Worm (Caenorhabditis elegans) whole organism, early embryonic: ENCODE results near the gene set-6.

ENCODE experiments used
- B0310.2 ChIP-seq: sonication (generic microtip); optimal IDR thresholded peaks from 2 replicates; lab custom pipeline; 2016; ENCODE audit warnings: mild to moderate bottlenecking, missing genetic modification characterization, missing compliant biosample characterization
- F13C5.2 ChIP-seq: sonication (generic microtip); optimal IDR thresholded peaks from 2 replicates; lab custom pipeline; 2017; ENCODE audit warnings: mild to moderate bottlenecking, missing genetic modification characterization, inconsistent platforms, missing compliant biosample characterization
- aly-1 ChIP-seq: sonication (generic microtip); optimal IDR thresholded peaks from 2 replicates; lab custom pipeline; 2016; ENCODE audit warnings: missing genetic modification characterization, missing compliant biosample characterization
- ama-1 ChIP-seq: fragments of 150-350 bp; optimal IDR thresholded peaks from 2 replicates; lab custom pipeline; 2014
- ceh-13 ChIP-seq: fragments of 200-800 bp; sonication (Bioruptor generic); optimal IDR thresholded peaks from 2 replicates; lab custom pipeline; 2018; ENCODE audit warnings: mild to moderate bottlenecking, missing genetic modification characterization, missing compliant biosample characterization
- ceh-36 ChIP-seq: sonication (generic microtip); optimal IDR thresholded peaks from 2 replicates; lab custom pipeline; 2016; ENCODE audit warnings: missing genetic modification characterization, inconsistent platforms, missing compliant biosample characterization
- ets-7 ChIP-seq: sonication (generic microtip); optimal IDR thresholded peaks from 2 replicates; lab custom pipeline; 2016; ENCODE audit warnings: missing genotype, missing genetic modification characterization, missing compliant biosample characterization
- flt-1 ChIP-seq: fragments of 200-800 bp; sonication (Bioruptor generic); IDR thresholded peaks from 2 replicates; pipeline ENCODE4 v1.3.6; 2022; ENCODE audit warnings: missing genetic modification characterization, missing compliant biosample characterization
- hmbx-1 ChIP-seq: sonication (generic microtip); optimal IDR thresholded peaks from 2 replicates; lab custom pipeline; 2016; ENCODE audit warnings: mild to moderate bottlenecking, missing genetic modification characterization, missing compliant biosample characterization
- hmg-4 ChIP-seq: fragments of 200-800 bp; sonication (Bioruptor generic); optimal IDR thresholded peaks from 2 replicates; lab custom pipeline; 2018; ENCODE audit warnings: mild to moderate bottlenecking, missing genetic modification characterization, missing compliant biosample characterization
- hnd-1 ChIP-seq: sonication (generic microtip); optimal IDR thresholded peaks from 2 replicates; lab custom pipeline; 2016; ENCODE audit warnings: missing genetic modification characterization, missing compliant biosample characterization
- pes-1 ChIP-seq: fragments of 200-800 bp; sonication (Bioruptor generic); IDR thresholded peaks from 2 replicates; pipeline ENCODE4 v1.3.6; 2022; ENCODE audit warnings: missing genetic modification reagents, missing genetic modification characterization, missing compliant biosample characterization
- scrt-1 ChIP-seq: fragments of 200-800 bp; sonication (Bioruptor generic); IDR thresholded peaks from 2 replicates; pipeline ENCODE4 v1.3.6; 2022; ENCODE audit warnings: missing genetic modification characterization, missing compliant biosample characterization
- sea-1 ChIP-seq: fragments of 200-800 bp; sonication (Bioruptor generic); conservative IDR thresholded peaks from 2 replicates; pipeline ENCODE4 v1.3.6; 2022; ENCODE audit warnings: missing genetic modification characterization, missing compliant biosample characterization
- tbx-11 ChIP-seq: fragments of 200-800 bp; sonication (Bioruptor generic); IDR thresholded peaks from 2 replicates; pipeline ENCODE4 v1.3.6; 2022; ENCODE audit warnings: missing genetic modification characterization, missing compliant biosample characterization
- tbx-37 ChIP-seq: fragments of 200-800 bp; sonication (Bioruptor generic); conservative IDR thresholded peaks from 2 replicates; pipeline ENCODE4 v1.3.6; 2022; ENCODE audit warnings: missing genetic modification reagents, missing genetic modification characterization, missing compliant biosample characterization
- tra-4 ChIP-seq: sonication (generic microtip); optimal IDR thresholded peaks from 2 replicates; lab custom pipeline; 2017; ENCODE audit warnings: missing genetic modification characterization, missing compliant biosample characterization

Gene set-6

DNA sequence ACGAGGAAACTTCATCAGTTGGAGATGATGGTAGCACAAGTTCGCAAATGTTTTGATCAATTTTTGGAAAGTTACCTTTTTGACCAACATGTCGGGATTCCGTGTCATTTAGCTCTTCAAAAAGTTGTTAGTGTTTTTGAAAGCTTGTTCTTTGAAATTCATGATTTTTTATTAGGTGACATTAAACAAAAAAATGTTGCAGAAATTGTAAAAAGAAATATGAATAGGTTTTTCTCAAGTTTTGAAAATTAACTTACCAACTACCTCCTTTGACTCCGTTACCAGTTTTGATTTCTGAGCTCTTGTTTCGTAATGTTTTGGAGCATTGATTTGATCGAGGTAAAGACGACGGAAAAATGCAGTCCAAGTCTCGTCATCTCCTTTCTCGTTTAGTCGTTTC, 22.4 kb downstream of the set-6 start:
- TF ChIP-seq tra-4 (tag; lab: Kevin White, UChicago) (no peak), flt-1 (GFP tag; lab: Robert Waterston, UW) (no peak), aly-1 (no peak), hnd-1 (tag; lab: Kevin White, UChicago) (no peak), sea-1 (GFP tag; lab: Robert Waterston, UW) (no peak), tbx-11 (GFP tag; lab: Robert Waterston, UW) (no peak), ceh-13 (no peak), pes-1 (no peak), ama-1 (no peak), hmbx-1 (tag; lab: Kevin White, UChicago) (no peak), tbx-37 (GFP tag; lab: Robert Waterston, UW) (no peak), scrt-1 (GFP tag; lab: Robert Waterston, UW) (no peak), B0310.2 (tag; lab: Kevin White, UChicago) (no peak), ets-7 (tag; lab: Kevin White, UChicago) (no peak)

DNA sequence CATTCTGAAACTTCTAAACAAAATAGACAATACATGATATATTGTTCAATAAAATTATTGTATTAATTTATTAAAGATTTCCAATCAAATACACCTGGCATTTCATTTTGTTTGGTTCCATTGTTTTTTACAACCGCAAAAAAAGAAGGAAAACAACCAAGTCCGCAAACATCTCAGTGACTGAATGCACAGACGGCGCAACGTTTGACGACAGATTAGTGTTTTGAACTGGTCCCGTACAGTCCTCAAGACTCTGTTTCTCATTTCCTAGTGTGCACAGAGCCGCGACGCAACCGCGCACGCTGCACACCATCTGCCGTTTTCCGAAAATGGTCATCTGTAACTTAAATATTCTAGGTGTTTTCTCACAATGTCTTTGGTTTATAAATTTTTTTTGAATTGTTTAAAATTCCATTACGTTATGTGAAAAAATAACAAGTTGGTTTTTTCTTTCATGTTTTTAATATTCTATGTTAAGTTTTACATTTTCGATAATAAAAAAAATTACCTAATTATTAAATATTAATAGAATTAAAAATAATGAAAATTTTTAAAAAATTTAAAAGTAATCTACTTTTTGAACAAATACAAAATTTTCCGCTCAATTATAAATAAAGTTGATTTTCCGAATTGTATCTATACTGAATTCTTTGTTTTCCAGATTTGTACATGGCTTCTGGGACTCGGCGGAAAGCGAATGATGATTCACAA, 26.1 kb downstream of the set-6 start, which contains the start of gene lsd-1:
TSS of gene lsd-1 (plus strand) at position 661 of the 711 bp plus-strand sequence.
- TF ChIP-seq F13C5.2 (no peak), hmg-4 (GFP tag; lab: Kevin White, UChicago) (peak; percentile 7)

DNA sequence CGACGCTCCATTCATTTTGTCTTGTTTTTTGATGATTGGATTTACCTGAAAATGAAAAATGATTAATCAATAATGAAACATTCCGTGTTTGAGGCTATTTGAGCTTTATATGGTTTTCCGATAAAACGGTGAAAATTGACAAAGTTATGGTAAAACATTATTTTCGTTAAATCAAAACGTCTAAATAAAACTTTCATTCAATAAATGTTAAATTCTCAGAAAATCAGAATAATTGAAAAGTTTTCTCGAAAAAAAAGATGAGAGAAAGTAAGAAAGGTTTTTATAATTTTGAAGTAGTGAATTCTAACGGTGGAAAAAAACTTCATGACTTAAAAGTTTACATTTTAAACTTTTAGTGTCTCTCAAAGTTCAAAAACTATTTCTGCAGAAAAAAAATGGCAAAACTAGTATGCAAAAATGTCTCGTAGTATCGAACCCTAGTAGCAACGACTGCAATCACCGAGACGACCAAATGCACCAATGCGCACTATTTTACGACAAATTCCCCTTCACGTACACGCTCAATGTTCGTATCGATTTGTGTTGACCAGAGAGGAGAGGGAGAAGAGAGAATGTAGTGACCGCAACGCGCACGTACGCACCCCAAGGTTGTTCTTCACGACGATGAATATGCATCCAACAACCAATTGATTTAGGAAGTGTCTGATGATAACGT, 27.6 kb downstream of the set-6 start, which contains the start of gene nfya-1:
TSS of gene nfya-1 (minus strand) at position 51 of the 676 bp plus-strand sequence.
- TF ChIP-seq F13C5.2 (peak; percentile 9), ets-7 (tag; lab: Kevin White, UChicago) (no peak)

DNA sequence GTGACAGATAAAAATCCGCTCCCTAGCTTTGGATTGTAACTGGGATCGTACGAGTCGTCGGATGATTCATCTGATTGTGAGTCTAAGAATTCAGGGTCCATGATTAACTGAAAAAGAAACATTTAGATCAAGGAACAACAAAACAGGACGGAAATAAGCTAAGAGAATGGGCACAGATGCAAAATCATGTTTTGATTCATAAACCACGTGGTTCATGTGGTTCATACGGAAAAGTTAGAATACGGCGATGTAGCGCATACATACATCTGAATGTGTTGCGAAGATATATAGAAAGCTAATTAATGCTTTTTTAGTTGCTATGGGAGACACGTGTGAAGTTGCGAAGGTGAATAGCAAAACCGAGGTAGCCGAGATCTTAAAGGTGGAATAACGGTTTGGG, 32.5 kb downstream of the set-6 start, which contains the start of gene F55G7.3:
TSS of gene F55G7.3 (minus strand) at position 101 of the 400 bp plus-strand sequence.
- TF ChIP-seq hnd-1 (tag; lab: Kevin White, UChicago), result no peak
- no peak for TF ChIP-seq tra-4 (tag; lab: Kevin White, UChicago)
- TF ChIP-seq flt-1 (GFP tag; lab: Robert Waterston, UW), result no peak
- TF ChIP-seq tbx-11 (GFP tag; lab: Robert Waterston, UW), result no peak
- no peak for TF ChIP-seq ceh-36 (tag; lab: Kevin White, UChicago)
- TF ChIP-seq hmbx-1 (tag; lab: Kevin White, UChicago), result no peak
- TF ChIP-seq hmg-4 (GFP tag; lab: Kevin White, UChicago), result no peak
- no peak for TF ChIP-seq F13C5.2
- TF ChIP-seq aly-1, result no peak
- no peak for TF ChIP-seq B0310.2 (tag; lab: Kevin White, UChicago)
- no peak for TF ChIP-seq sea-1 (GFP tag; lab: Robert Waterston, UW)

DNA sequence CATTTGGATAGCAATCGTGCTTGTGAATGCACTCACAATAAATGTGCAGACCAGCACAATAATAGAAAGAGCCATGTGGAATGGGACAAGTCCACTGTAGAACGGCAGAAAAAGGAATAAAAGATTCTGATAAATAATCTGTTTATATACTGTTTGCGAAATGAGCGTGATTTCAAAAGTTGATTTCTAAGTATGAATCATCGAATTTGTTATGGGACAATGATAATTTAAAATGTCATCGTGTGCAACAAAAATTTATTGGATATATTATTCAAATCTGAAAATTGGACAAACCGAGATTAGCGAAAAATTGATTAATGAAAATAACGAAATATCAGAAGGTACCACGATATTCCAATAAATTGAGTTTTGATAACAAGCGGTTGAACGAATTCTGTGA, 35.7 kb downstream of the set-6 start, which contains the start of gene F55G7.5:
TSS of gene F55G7.5 (minus strand) at position 101 of the 400 bp plus-strand sequence.
- TF ChIP-seq ama-1, result no peak
- TF ChIP-seq hnd-1 (tag; lab: Kevin White, UChicago), result no peak
- TF ChIP-seq scrt-1 (GFP tag; lab: Robert Waterston, UW), result no peak
- TF ChIP-seq tbx-11 (GFP tag; lab: Robert Waterston, UW), result no peak
- no peak for TF ChIP-seq ceh-36 (tag; lab: Kevin White, UChicago)
- no peak for TF ChIP-seq tbx-37 (GFP tag; lab: Robert Waterston, UW)

DNA sequence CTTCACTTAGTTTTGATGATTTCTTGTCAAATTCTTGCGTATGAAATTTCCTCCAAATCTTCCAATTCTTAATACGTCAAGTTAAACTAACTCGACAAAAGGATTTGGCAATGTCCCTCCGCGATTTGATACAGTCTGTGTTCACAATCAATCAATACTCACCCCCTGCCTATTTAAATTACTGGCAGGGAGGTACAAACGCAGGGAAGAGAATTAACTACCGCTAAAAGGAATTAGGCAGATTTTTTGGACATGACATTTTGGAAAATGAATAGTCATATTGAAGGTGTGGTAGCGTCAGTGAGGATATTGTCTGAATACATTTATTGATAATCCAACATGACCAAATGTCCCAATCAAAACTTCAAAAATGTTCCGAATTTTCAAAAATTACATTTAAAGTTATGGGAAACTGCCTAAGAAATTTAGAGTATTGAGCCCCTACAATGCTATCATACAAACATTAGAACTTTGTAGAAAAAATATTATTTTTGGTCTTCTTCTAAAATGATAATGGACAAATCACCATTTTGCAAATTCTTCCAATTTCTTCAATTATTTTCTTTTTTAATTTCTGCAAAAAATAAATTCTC, 37.0 kb downstream of the set-6 start:
- TF ChIP-seq hnd-1 (tag; lab: Kevin White, UChicago), result peak; percentile 2
- TF ChIP-seq ets-7 (tag; lab: Kevin White, UChicago), result peak; percentile 4
- peak; percentile 93 for TF ChIP-seq F13C5.2
- TF ChIP-seq ceh-13, result no peak
- 0 out of 2 replicates have a peak, but pooled peaks have one; percentile 69 for TF ChIP-seq tbx-11 (GFP tag; lab: Robert Waterston, UW)
- TF ChIP-seq hmbx-1 (tag; lab: Kevin White, UChicago), result no peak
- TF ChIP-seq sea-1 (GFP tag; lab: Robert Waterston, UW), result no peak
- TF ChIP-seq flt-1 (GFP tag; lab: Robert Waterston, UW), result peak; percentile 67
- no peak; the same call in 1 of the 2 replicates for TF ChIP-seq pes-1
- no peak for TF ChIP-seq aly-1
- TF ChIP-seq ceh-36 (tag; lab: Kevin White, UChicago), result peak; percentile 31
- TF ChIP-seq B0310.2 (tag; lab: Kevin White, UChicago), result no peak
- peak; percentile 60 for TF ChIP-seq scrt-1 (GFP tag; lab: Robert Waterston, UW)
- TF ChIP-seq ama-1, result no peak
- TF ChIP-seq tbx-37 (GFP tag; lab: Robert Waterston, UW), result peak; percentile 59; the same call in 1 of the 2 replicates
- TF ChIP-seq tra-4 (tag; lab: Kevin White, UChicago), result no peak
- TF ChIP-seq hmg-4 (GFP tag; lab: Kevin White, UChicago), result peak; percentile 81

DNA sequence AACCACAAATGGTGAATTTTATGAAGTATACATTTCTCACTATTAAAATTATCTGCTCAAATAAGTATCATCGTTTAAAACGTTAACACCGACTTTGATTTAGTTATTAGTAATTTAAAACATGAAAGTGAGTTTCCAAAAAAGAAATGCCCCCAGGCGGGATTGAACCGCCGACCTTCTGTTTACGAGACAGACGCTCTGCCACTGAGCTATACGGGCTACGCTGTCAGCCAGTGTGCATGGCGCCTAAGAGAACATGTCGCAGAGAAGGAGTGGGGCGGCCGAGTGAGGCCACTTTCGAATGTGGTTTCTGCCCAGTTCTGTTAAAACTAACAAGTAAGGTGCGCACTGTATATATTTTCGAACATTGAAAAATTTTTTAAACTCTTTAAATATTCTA, 39.5 kb downstream of the set-6 start:
- peak; percentile 60 for TF ChIP-seq B0310.2 (tag; lab: Kevin White, UChicago)
- TF ChIP-seq ets-7 (tag; lab: Kevin White, UChicago), result no peak
- peak; percentile 83 for TF ChIP-seq flt-1 (GFP tag; lab: Robert Waterston, UW)
- peak; percentile 49 for TF ChIP-seq aly-1
- TF ChIP-seq tbx-37 (GFP tag; lab: Robert Waterston, UW), result peak; percentile 78
- TF ChIP-seq tbx-11 (GFP tag; lab: Robert Waterston, UW), result peak; percentile 79
- peak; percentile 88 for TF ChIP-seq sea-1 (GFP tag; lab: Robert Waterston, UW)
- TF ChIP-seq F13C5.2, result peak; percentile 80
- TF ChIP-seq ceh-13, result peak; percentile 71
- peak; percentile 65 for TF ChIP-seq ceh-36 (tag; lab: Kevin White, UChicago)
- no peak for TF ChIP-seq hmbx-1 (tag; lab: Kevin White, UChicago)
- peak; percentile 86 for TF ChIP-seq scrt-1 (GFP tag; lab: Robert Waterston, UW)
- TF ChIP-seq tra-4 (tag; lab: Kevin White, UChicago), result peak; percentile 20
- TF ChIP-seq hmg-4 (GFP tag; lab: Kevin White, UChicago), result peak; percentile 86
- no peak for TF ChIP-seq ama-1
- TF ChIP-seq pes-1, result peak; percentile 90
- peak; percentile 66 for TF ChIP-seq hnd-1 (tag; lab: Kevin White, UChicago)
